Fruit fly (Drosophila melanogaster) whole organism, embryonic: Measurements from ENCODE around the gene Polr2D.

Experiments
- Atf-2 ChIP-seq: fragments of 200-800 bp; sonication (Bioruptor generic); optimal IDR thresholded peaks from 2 replicates; lab custom pipeline; 2016; ENCODE audit warnings: missing biosample characterization, missing genetic modification characterization
- Awh ChIP-seq: fragments of 200-800 bp; sonication (Bioruptor generic); IDR thresholded peaks from 2 replicates; pipeline ENCODE4, ENCODE4 v1.3.6; 2022; ENCODE audit warnings: missing biosample characterization, missing genetic modification characterization
- B-H1 ChIP-seq: fragments of 200-800 bp; sonication (Bioruptor generic); IDR thresholded peaks from 3 replicates; pipeline ENCODE4 v1.3.6; 2022; ENCODE audit warnings: missing biosample characterization, missing genetic modification characterization
- Bteb2 ChIP-seq: fragments of 200-800 bp; sonication (Bioruptor generic); optimal IDR thresholded peaks from 2 replicates; lab custom pipeline; 2016; ENCODE audit warnings: missing biosample characterization, missing genetic modification characterization
- CG10147 ChIP-seq: fragments of 200-800 bp; sonication (Bioruptor generic); optimal IDR thresholded peaks from 2 replicates; lab custom pipeline; 2019; ENCODE audit warnings: missing biosample characterization, mild to moderate bottlenecking, missing genetic modification characterization, moderate library complexity
- CG10267 ChIP-seq: fragments of 200-800 bp; sonication (Bioruptor generic); optimal IDR thresholded peaks from 2 replicates; lab custom pipeline; 2018; ENCODE audit warnings: missing biosample characterization, mild to moderate bottlenecking, missing genetic modification characterization, moderate library complexity
- CG10543 ChIP-seq: fragments of 200-800 bp; sonication (Bioruptor generic); optimal IDR thresholded peaks from 3 replicates; lab custom pipeline; 2017; ENCODE audit warnings: missing biosample characterization, mild to moderate bottlenecking, missing genetic modification characterization, moderate library complexity
- CG12219 ChIP-seq: fragments of 200-800 bp; sonication (Bioruptor generic); optimal IDR thresholded peaks from 3 replicates; lab custom pipeline; 2018; ENCODE audit warnings: missing biosample characterization, mild to moderate bottlenecking, missing genetic modification characterization
- CG12236 ChIP-seq: fragments of 200-800 bp; sonication (Bioruptor generic); optimal IDR thresholded peaks from 2 replicates; lab custom pipeline; 2016; ENCODE audit warnings: missing biosample characterization, missing genetic modification characterization
- CG12942 ChIP-seq: fragments of 200-800 bp; sonication (Bioruptor generic); optimal IDR thresholded peaks from 3 replicates; lab custom pipeline; 2016; ENCODE audit warnings: missing biosample characterization, missing genetic modification characterization
- CG16813 ChIP-seq: fragments of 200-800 bp; sonication (Bioruptor generic); IDR thresholded peaks from 3 replicates; pipeline ENCODE4 v1.3.6; 2022; ENCODE audit warnings: missing biosample characterization, missing genetic modification characterization; ENCODE audit not compliant: partially characterized antibody
- CG17568 ChIP-seq: fragments of 200-800 bp; sonication (Bioruptor generic); optimal IDR thresholded peaks from 2 replicates; lab custom pipeline; 2018; ENCODE audit warnings: missing biosample characterization, mild to moderate bottlenecking, missing genetic modification characterization, moderate library complexity
- CG18619 ChIP-seq: fragments of 200-800 bp; sonication (Bioruptor generic); optimal IDR thresholded peaks from 3 replicates; lab custom pipeline; 2017; ENCODE audit warnings: missing biosample characterization, mild to moderate bottlenecking, missing genetic modification characterization
- CG30431 ChIP-seq: fragments of 200-800 bp; sonication (Bioruptor generic); optimal IDR thresholded peaks from 2 replicates; lab custom pipeline; 2017; ENCODE audit warnings: missing biosample characterization, missing genetic modification characterization
- CG33557 ChIP-seq: fragments of 200-800 bp; sonication (Bioruptor generic); optimal IDR thresholded peaks from 2 replicates; lab custom pipeline; 2019; ENCODE audit warnings: missing biosample characterization, mild to moderate bottlenecking, missing genetic modification characterization, moderate library complexity
- CG34376 ChIP-seq: fragments of 200-800 bp; sonication (Bioruptor generic); optimal IDR thresholded peaks from 2 replicates; lab custom pipeline; 2018; ENCODE audit warnings: missing biosample characterization, mild to moderate bottlenecking, missing genetic modification characterization
- CG4282 ChIP-seq: fragments of 200-800 bp; sonication (Bioruptor generic); optimal IDR thresholded peaks from 2 replicates; lab custom pipeline; 2016; ENCODE audit warnings: missing biosample characterization, missing genetic modification characterization
- CG4328 ChIP-seq: fragments of 200-800 bp; sonication (Bioruptor generic); optimal IDR thresholded peaks from 3 replicates; lab custom pipeline; 2017; ENCODE audit warnings: missing biosample characterization, missing genetic modification reagents, missing genetic modification characterization
- CG4424 ChIP-seq: fragments of 200-800 bp; sonication (Bioruptor generic); optimal IDR thresholded peaks from 3 replicates; lab custom pipeline; 2016; ENCODE audit warnings: missing biosample characterization, missing genetic modification characterization
- CG7556 ChIP-seq: fragments of 200-800 bp; sonication (Bioruptor generic); optimal IDR thresholded peaks from 2 replicates; lab custom pipeline; 2017; ENCODE audit warnings: missing biosample characterization, mild to moderate bottlenecking, missing genetic modification characterization
- CG7839 ChIP-seq: fragments of 200-800 bp; sonication (Bioruptor generic); optimal IDR thresholded peaks from 3 replicates; lab custom pipeline; 2018; ENCODE audit warnings: missing biosample characterization, mild to moderate bottlenecking, missing genetic modification characterization, moderate library complexity
- CG8478 ChIP-seq: fragments of >200 bp; optimal IDR thresholded peaks from 2 replicates; lab custom pipeline; 2018
- CG8765 ChIP-seq: fragments of 200-800 bp; sonication (Bioruptor generic); IDR thresholded peaks from 2 replicates; pipeline ENCODE4 v1.3.6; 2022; ENCODE audit warnings: missing biosample characterization, missing genetic modification characterization
- CG8944 ChIP-seq: fragments of 200-800 bp; sonication (Bioruptor generic); optimal IDR thresholded peaks from 3 replicates; lab custom pipeline; 2016; ENCODE audit warnings: missing biosample characterization, missing genetic modification characterization
- Dek ChIP-seq: fragments of 200-800 bp; sonication (Bioruptor generic); optimal IDR thresholded peaks from 3 replicates; lab custom pipeline; 2019; ENCODE audit warnings: missing biosample characterization, mild to moderate bottlenecking, missing genetic modification characterization, moderate library complexity
- Dfd ChIP-seq, 2 experiments: fragments of >200 bp; optimal IDR thresholded peaks; 2 replicates each; lab custom pipeline; 2017; ENCODE audit warnings: missing biosample characterization in 2 of 2, missing genetic modification characterization in 2 of 2
- Dip2 ChIP-seq: fragments of 200-800 bp; sonication (Bioruptor generic); IDR thresholded peaks from 2 replicates; pipeline ENCODE4 v1.3.6; 2022; ENCODE audit warnings: missing biosample characterization, missing genetic modification characterization
- ERR ChIP-seq: fragments of 200-800 bp; sonication (Bioruptor generic); optimal IDR thresholded peaks from 2 replicates; lab custom pipeline; 2016; ENCODE audit warnings: missing biosample characterization, missing genetic modification characterization
- Eip74EF ChIP-seq, 2 experiments: fragments of 200-800 bp in 1 of 2; fragments of >200 bp in 1 of 2; sonication (Bioruptor generic) in 1 of 2; optimal IDR thresholded peaks; 2 replicates each; lab custom pipeline; 2017 to 2019; ENCODE audit warnings: missing biosample characterization in 2 of 2, missing genetic modification characterization in 2 of 2, mild to moderate bottlenecking in 1 of 2, moderate library complexity in 1 of 2
- Elba2 ChIP-seq: fragments of 200-800 bp; sonication (Bioruptor generic); optimal IDR thresholded peaks from 3 replicates; lab custom pipeline; 2016; ENCODE audit warnings: missing biosample characterization, missing genetic modification characterization
- GATAe ChIP-seq: fragments of 200-800 bp; sonication (Bioruptor generic); conservative IDR thresholded peaks from 2 replicates; pipeline ENCODE4 v1.3.6; 2022; ENCODE audit warnings: missing biosample characterization, missing genetic modification characterization
- Gsc ChIP-seq: fragments of 200-800 bp; sonication (Bioruptor generic); IDR thresholded peaks from 2 replicates; pipeline ENCODE4 v1.3.6; 2022; ENCODE audit warnings: missing biosample characterization, missing genetic modification characterization
- H15 ChIP-seq: fragments of 200-800 bp; sonication (Bioruptor generic); IDR thresholded peaks from 3 replicates; pipeline ENCODE4 v1.3.6; 2022; ENCODE audit warnings: missing biosample characterization, missing genetic modification characterization
- HLH54F ChIP-seq: fragments of 200-800 bp; sonication (Bioruptor generic); optimal IDR thresholded peaks from 3 replicates; lab custom pipeline; 2016; ENCODE audit warnings: missing biosample characterization, missing genetic modification characterization
- NC2β ChIP-seq: fragments of 200-800 bp; sonication (Bioruptor generic); optimal IDR thresholded peaks from 2 replicates; lab custom pipeline; 2016; ENCODE audit warnings: missing biosample characterization, missing genetic modification characterization
- Pdp1 ChIP-seq, 2 experiments: fragments of 200-800 bp; sonication (Bioruptor generic); optimal IDR thresholded peaks; 3 replicates each; lab custom pipeline; 2016; ENCODE audit warnings: missing biosample characterization in 2 of 2, missing genetic modification characterization in 2 of 2, mild to moderate bottlenecking in 1 of 2, moderate library complexity in 1 of 2
- Spps ChIP-seq: fragments of 200-800 bp; sonication (Bioruptor generic); optimal IDR thresholded peaks from 2 replicates; lab custom pipeline; 2018; ENCODE audit warnings: missing biosample characterization, mild to moderate bottlenecking, missing genetic modification characterization
- Xbp1 ChIP-seq: fragments of 200-800 bp; sonication (Bioruptor generic); optimal IDR thresholded peaks from 3 replicates; lab custom pipeline; 2016; ENCODE audit warnings: missing biosample characterization, mild to moderate bottlenecking, missing genetic modification characterization
- aop ChIP-seq: fragments of 200-800 bp; sonication (Bioruptor generic); IDR thresholded peaks from 2 replicates; pipeline ENCODE4 v1.3.6; 2022; ENCODE audit warnings: missing biosample characterization, missing genetic modification characterization
- ash1 ChIP-seq: fragments of 200-800 bp; sonication (Bioruptor generic); optimal IDR thresholded peaks from 2 replicates; lab custom pipeline; 2018; ENCODE audit warnings: missing biosample characterization, mild to moderate bottlenecking, missing genetic modification characterization
- bigmax ChIP-seq: fragments of 200-800 bp; sonication (Bioruptor generic); optimal IDR thresholded peaks from 2 replicates; lab custom pipeline; 2018; ENCODE audit warnings: missing biosample characterization, mild to moderate bottlenecking, missing genetic modification characterization
- caup ChIP-seq: fragments of 200-800 bp; sonication (Bioruptor generic); optimal IDR thresholded peaks from 3 replicates; lab custom pipeline; 2017; ENCODE audit warnings: missing biosample characterization, mild to moderate bottlenecking, missing genetic modification characterization, moderate library complexity; ENCODE audit not compliant: severe bottlenecking
- cg ChIP-seq: fragments of 200-800 bp; sonication (Bioruptor generic); optimal IDR thresholded peaks from 3 replicates; lab custom pipeline; 2019; ENCODE audit warnings: missing biosample characterization, mild to moderate bottlenecking, missing genetic modification characterization, moderate library complexity
- danr ChIP-seq: fragments of 200-800 bp; sonication (Bioruptor generic); IDR thresholded peaks from 2 replicates; pipeline ENCODE4 v1.3.6; 2022; ENCODE audit warnings: missing biosample characterization, missing genetic modification characterization
- dmrt11E ChIP-seq: fragments of 200-800 bp; sonication (Bioruptor generic); optimal IDR thresholded peaks from 3 replicates; lab custom pipeline; 2018; ENCODE audit warnings: missing biosample characterization, mild to moderate bottlenecking, missing genetic modification characterization, moderate library complexity
- fd3F ChIP-seq: fragments of 200-800 bp; sonication (Bioruptor generic); optimal IDR thresholded peaks from 2 replicates; lab custom pipeline; 2018; ENCODE audit warnings: missing biosample characterization, mild to moderate bottlenecking, missing genetic modification characterization, moderate library complexity
- gsb ChIP-seq: fragments of 200-800 bp; sonication (Bioruptor generic); IDR thresholded peaks from 2 replicates; pipeline ENCODE4 v1.3.6; 2022; ENCODE audit warnings: missing biosample characterization, missing genetic modification characterization
- otp ChIP-seq: fragments of 200-800 bp; sonication (Bioruptor generic); IDR thresholded peaks from 3 replicates; pipeline ENCODE4, ENCODE4 v1.3.6; 2022; ENCODE audit warnings: missing biosample characterization, missing genetic modification characterization
- pho ChIP-seq: fragments of 200-800 bp; sonication (Bioruptor generic); optimal IDR thresholded peaks from 2 replicates; lab custom pipeline; 2016; ENCODE audit warnings: missing biosample characterization, missing genetic modification characterization
- psq ChIP-seq: fragments of 200-800 bp; sonication (Bioruptor generic); optimal IDR thresholded peaks from 2 replicates; lab custom pipeline; 2017; ENCODE audit warnings: missing biosample characterization, missing genetic modification characterization
- sr ChIP-seq: fragments of 200-800 bp; sonication (Bioruptor generic); IDR thresholded peaks from 3 replicates; pipeline ENCODE4 v1.3.6; 2022; ENCODE audit warnings: missing biosample characterization, missing genetic modification characterization
- zfh1 ChIP-seq: fragments of 200-800 bp; sonication (Bioruptor generic); IDR thresholded peaks from 3 replicates; pipeline ENCODE4 v1.3.6; 2022; ENCODE audit warnings: missing biosample characterization, missing genetic modification characterization

The Polr2D gene

dm6 chr3R:18215300-18215699, 40.0 kb downstream of the Polr2D start (continued):
- TF ChIP-seq Dip2 (GFP tag; lab: Robert Waterston, UW) (no peak), Spps (tag; lab: Kevin White, UChicago) (no peak), Atf-2 (GFP tag; lab: Kevin White, UChicago) (peak; percentile 40), CG7556 (GFP tag; lab: Kevin White, UChicago) (no peak), aop (GFP tag; lab: Robert Waterston, UW) (no peak), psq (GFP tag; lab: Kevin White, UChicago) (no peak), CG18619 (no peak), ERR (GFP tag; lab: Kevin White, UChicago) (no peak), CG10543 (no peak), CG30431 (GFP tag; lab: Kevin White, UChicago) (no peak), cg (GFP tag; lab: Kevin White, UChicago) (no peak), caup (GFP tag; lab: Kevin White, UChicago) (peak; percentile 2), Pdp1 (GFP tag; optimal IDR thresholded peaks at IDR 0.05; lab: Kevin White, UChicago) (peak in 1 of 2 experiments; percentile 40), otp (GFP tag; lab: Robert Waterston, UW) (no peak), CG4282 (GFP tag; lab: Kevin White, UChicago) (peak; percentile 35), CG8765 (no peak), Awh (GFP tag; lab: Robert Waterston, UW) (no peak), B-H1 (GFP tag; lab: Robert Waterston, UW) (no peak), CG12942 (peak; percentile 6), Xbp1 (peak; percentile 57), CG8478 (no peak), CG16813 (GFP tag; lab: Robert Waterston, UW) (peak; percentile 65), pho (no peak), gsb (GFP tag; lab: Robert Waterston, UW) (no peak), H15 (GFP tag; lab: Robert Waterston, UW) (peak; percentile 25; the same call in 1 of the 3 replicates), NC2β (GFP tag; lab: Kevin White, UChicago) (peak; percentile 19), CG17568 (no peak), Elba2 (GFP tag; lab: Kevin White, UChicago) (no peak), sr (GFP tag; lab: Robert Waterston, UW) (no peak), CG4328 (GFP tag; lab: Kevin White, UChicago) (no peak), CG8944 (GFP tag; lab: Kevin White, UChicago) (no peak), bigmax (no peak), Bteb2 (peak; percentile 23), Dfd (GFP tag; optimal IDR thresholded peaks at IDR 0.05; lab: Kevin White, UChicago) (no peak), Dek (tag; lab: Kevin White, UChicago) (peak; percentile 23), Gsc (GFP tag; lab: Robert Waterston, UW) (no peak), CG4424 (peak; percentile 37), CG10147 (GFP tag; lab: Kevin White, UChicago) (no peak), CG7839 (tag; lab: Kevin White, UChicago) (peak; percentile 40), zfh1 (no peak), GATAe (GFP tag; lab: Robert Waterston, UW) (no peak), Eip74EF (GFP tag; optimal IDR thresholded peaks at IDR 0.05; lab: Kevin White, UChicago) (no peak), CG34376 (GFP tag; lab: Kevin White, UChicago) (no peak), fd3F (no peak), ash1 (GFP tag; lab: Kevin White, UChicago) (no peak), CG12219 (GFP tag; lab: Kevin White, UChicago) (no peak), HLH54F (GFP tag; lab: Kevin White, UChicago) (peak; percentile 54), CG10267 (tag; lab: Kevin White, UChicago) (no peak), dmrt11E (tag; lab: Kevin White, UChicago) (no peak), danr (GFP tag; lab: Robert Waterston, UW) (no peak), CG33557 (GFP tag; lab: Kevin White, UChicago) (no peak), CG12236 (GFP tag; lab: Kevin White, UChicago) (no peak)
